Worm (Caenorhabditis elegans): Measurements from ENCODE around the gene pqe-1.
A peak's percentile ranks its signal among the peaks of the same experiment; 100 is the strongest.

pqe-1 gene

DNA sequence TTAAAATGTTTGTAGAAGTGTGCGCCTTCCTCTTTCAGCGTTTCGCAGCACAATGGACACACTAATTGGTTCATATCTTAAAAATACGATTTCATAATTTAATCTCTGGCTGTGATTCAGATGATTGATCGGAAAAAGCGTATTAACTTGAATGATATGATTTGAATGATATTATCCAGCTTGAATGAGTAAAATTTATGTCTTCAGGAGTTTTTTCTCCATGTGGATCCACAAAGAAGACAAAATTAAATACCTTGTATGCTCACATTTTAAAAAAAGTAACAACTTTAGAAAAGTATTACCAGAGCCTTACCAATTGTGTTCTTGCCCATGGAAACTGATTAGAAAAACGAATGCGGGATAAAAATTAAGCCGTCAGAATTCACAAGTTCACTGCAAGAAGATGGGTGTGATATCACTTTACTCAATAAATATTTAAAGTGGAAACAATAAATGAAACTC lies 37.6 kb upstream of the pqe-1 start, which contains the start of gene ztf-8 (continued):
- TF ChIP-seq Y95B8A.8 (GFP tag; IDR thresholded peaks at IDR 0.05) (no peak), attf-6 (GFP tag; IDR thresholded peaks at IDR 0.05) (0 out of 2 replicates have a peak, but pooled peaks have one; percentile 47), hsf-1 (GFP tag; IDR thresholded peaks at IDR 0.05) (peak; percentile 52; the same call in 1 of the 2 replicates), F55B11.4 (tag; optimal IDR thresholded peaks at IDR 0.05; ENCODE audit: borderline replicate concordance, insufficient read depth) (no peak), F49E8.2 (tag; optimal IDR thresholded peaks at IDR 0.05; ENCODE audit: insufficient read depth) (peak; percentile 75), dox-1 (GFP tag; IDR thresholded peaks at IDR 0.05) (peak; percentile 19; the same call in 1 of the 2 replicates), F33H1.4 (GFP tag; IDR thresholded peaks at IDR 0.05) (no peak; the same call in 1 of the 2 replicates), aptf-3 (GFP tag; IDR thresholded peaks at IDR 0.05) (0 out of 2 replicates have a peak, but pooled peaks have one; percentile 22), unc-130 (GFP tag; optimal IDR thresholded peaks at IDR 0.05) (peak; percentile 10), lin-35 (GFP tag; optimal IDR thresholded peaks at IDR 0.05) (peak in 1 of 3 experiments; percentile 22), nfya-2 (GFP tag; IDR thresholded peaks at IDR 0.05) (no peak), lin-54 (GFP tag; optimal IDR thresholded peaks at IDR 0.05) (peak; percentile 45), hlh-12 (tag; optimal IDR thresholded peaks at IDR 0.05) (no peak), ceh-79 (tag; optimal IDR thresholded peaks at IDR 0.05) (no peak), hlh-26 (GFP tag; conservative IDR thresholded peaks at IDR 0.05) (no peak), lin-26 (GFP tag; IDR thresholded peaks at IDR 0.05) (no peak), nfyb-1 (GFP tag; IDR thresholded peaks at IDR 0.05) (0 out of 2 replicates have a peak, but pooled peaks have one; percentile 27), B0261.1 (tag; optimal IDR thresholded peaks at IDR 0.05) (peak; percentile 2)

DNA sequence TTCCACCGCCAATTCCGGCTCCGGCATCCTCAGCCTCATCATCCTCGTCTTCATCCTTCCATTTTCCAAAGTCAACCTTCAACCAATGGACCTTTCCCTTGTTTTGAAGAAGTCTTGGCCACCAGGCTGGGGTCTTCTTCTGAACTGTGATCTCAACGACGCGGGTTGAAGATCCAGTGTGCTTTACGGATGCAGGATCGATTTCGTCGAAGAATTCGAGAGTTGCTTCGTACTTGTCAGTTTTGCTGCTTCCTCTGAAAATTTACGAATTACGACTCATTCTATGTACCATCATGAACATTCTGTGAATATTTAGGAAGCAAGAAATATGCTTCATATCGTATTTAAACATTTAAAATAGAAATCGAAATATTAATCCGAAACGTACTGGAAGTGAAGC lies 36.8 kb upstream of the pqe-1 start:
- no peak for TF ChIP-seq dpl-1 (GFP tag; optimal IDR thresholded peaks at IDR 0.05)
- no peak for TF ChIP-seq hlh-26 (GFP tag; conservative IDR thresholded peaks at IDR 0.05)
- no peak for TF ChIP-seq F33H1.4 (GFP tag; IDR thresholded peaks at IDR 0.05)
- peak; percentile 17; the same call in 1 of the 2 replicates for TF ChIP-seq mcd-1 (GFP tag; IDR thresholded peaks at IDR 0.05)
- peak; percentile 27; the same call in 1 of the 2 replicates for TF ChIP-seq hsf-1 (GFP tag; IDR thresholded peaks at IDR 0.05)
- TF ChIP-seq snpc-4 (GFP tag; optimal IDR thresholded peaks at IDR 0.05): no peak
- TF ChIP-seq snpc-4 (tag; optimal IDR thresholded peaks at IDR 0.05): no peak
- TF ChIP-seq repo-1 (tag; optimal IDR thresholded peaks at IDR 0.05): no peak
- no peak for TF ChIP-seq aptf-2 (GFP tag; conservative IDR thresholded peaks at IDR 0.05)
- no peak for TF ChIP-seq nhr-27 (tag; optimal IDR thresholded peaks at IDR 0.05)
- TF ChIP-seq lin-26 (GFP tag; IDR thresholded peaks at IDR 0.05): peak; percentile 37
- no peak for TF ChIP-seq nfya-2 (GFP tag; IDR thresholded peaks at IDR 0.05)
- TF ChIP-seq tbp1 (GFP tag; optimal IDR thresholded peaks at IDR 0.05): no peak
- 0 out of 2 replicates have a peak, but pooled peaks have one; percentile 50 for TF ChIP-seq cebp-2 (GFP tag; IDR thresholded peaks at IDR 0.05)
- TF ChIP-seq lin-54 (GFP tag; optimal IDR thresholded peaks at IDR 0.05): no peak
- TF ChIP-seq sptf-2 (GFP tag; optimal IDR thresholded peaks at IDR 0.05): no peak
- TF ChIP-seq B0336.3 (GFP tag; IDR thresholded peaks at IDR 0.05): peak; percentile 25; the same call in 1 of the 2 replicates
- 0 out of 2 replicates have a peak, but pooled peaks have one; percentile 58 for TF ChIP-seq madf-3 (GFP tag; IDR thresholded peaks at IDR 0.05)
- no peak; the same call in 1 of the 2 replicates for TF ChIP-seq Y53G8AR.9 (GFP tag; conservative IDR thresholded peaks at IDR 0.05)

DNA sequence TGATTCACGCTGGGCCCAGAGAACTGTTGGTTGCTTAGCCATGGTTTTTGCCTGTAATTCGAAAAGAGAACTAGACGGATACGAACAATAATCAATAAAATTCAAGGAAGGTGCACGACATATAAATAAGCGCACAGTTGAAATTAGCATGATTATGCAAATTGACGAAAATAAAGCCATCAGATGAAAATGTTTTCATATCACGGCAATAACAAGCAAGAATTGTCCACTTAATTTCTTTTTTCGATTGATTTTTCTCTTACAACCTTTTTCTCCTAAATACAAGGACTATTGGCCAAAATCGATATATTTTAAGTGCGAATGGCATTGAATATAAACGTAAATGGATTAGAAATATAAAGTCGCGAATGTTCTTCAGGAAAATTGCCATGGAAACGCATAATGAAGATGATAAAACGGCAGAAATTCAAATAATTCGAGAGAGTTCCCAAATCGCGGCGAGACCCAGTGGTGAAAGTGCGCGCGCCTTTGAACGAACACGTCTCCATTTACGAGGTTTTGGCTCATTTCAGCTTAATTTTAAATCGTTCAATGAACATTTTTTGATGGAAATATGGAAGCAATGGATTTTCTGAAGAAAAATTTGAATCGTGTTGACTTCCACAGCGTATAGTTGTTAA lies 36.2 kb upstream of the pqe-1 start, which contains the start of the genes daf-41 and toc-1:
Gene daf-41, minus strand, starts transcription at position 51 of the 641 bp plus-strand sequence.
Gene toc-1, plus strand, starts transcription at position 537 of the 641 bp plus-strand sequence.
- TF ChIP-seq F57A8.1 (GFP tag; optimal IDR thresholded peaks at IDR 0.05) (no peak), let-607 (tag; optimal IDR thresholded peaks at IDR 0.05) (peak; percentile 77 to 86), bed-1 (GFP tag; IDR thresholded peaks at IDR 0.05) (no peak), lsy-27 (tag; optimal IDR thresholded peaks at IDR 0.05; ENCODE audit: borderline replicate concordance, insufficient read depth) (no peak), ztf-28 (GFP tag; IDR thresholded peaks at IDR 0.05) (no peak), unc-62 (GFP tag; optimal IDR thresholded peaks at IDR 0.05) (no peak), lin-54 (GFP tag; optimal IDR thresholded peaks at IDR 0.05) (peak; percentile 39), sdz-38 (tag; optimal IDR thresholded peaks at IDR 0.05) (no peak), madf-10 (tag; optimal IDR thresholded peaks at IDR 0.05) (no peak), lin-40 (tag; optimal IDR thresholded peaks at IDR 0.05) (no peak), ceh-91 (GFP tag; IDR thresholded peaks at IDR 0.05) (no peak), hrde-1 (tag; optimal IDR thresholded peaks at IDR 0.05; ENCODE audit: borderline replicate concordance) (no peak), Y79H2A.3 (GFP tag; conservative IDR thresholded peaks at IDR 0.05) (no peak), lin-26 (GFP tag; IDR thresholded peaks at IDR 0.05) (no peak), nhr-90 (tag; optimal IDR thresholded peaks at IDR 0.05) (no peak), nfyb-1 (GFP tag; IDR thresholded peaks at IDR 0.05) (no peak), hlh-12 (tag; optimal IDR thresholded peaks at IDR 0.05) (no peak)

Measured in whole organism, young adult.